Fruit fly (Drosophila melanogaster) whole organism, embryonic: ENCODE results near the gene Pdxk.

Source experiments
- B-H2 ChIP-seq: fragments of 200-800 bp; sonication (Bioruptor generic); optimal IDR thresholded peaks from 2 replicates; lab custom pipeline; 2018; ENCODE audit warnings: missing biosample characterization, mild to moderate bottlenecking, missing genetic modification characterization
- CG12236 ChIP-seq: fragments of 200-800 bp; sonication (Bioruptor generic); optimal IDR thresholded peaks from 2 replicates; lab custom pipeline; 2016; ENCODE audit warnings: missing biosample characterization, missing genetic modification characterization
- CG1233 ChIP-seq: fragments of 200-800 bp; sonication (Bioruptor generic); optimal IDR thresholded peaks from 4 replicates; lab custom pipeline; 2018; ENCODE audit warnings: missing biosample characterization, mild to moderate bottlenecking, missing genetic modification characterization
- CG13424 ChIP-seq: fragments of 200-800 bp; sonication (Bioruptor generic); optimal IDR thresholded peaks from 2 replicates; lab custom pipeline; 2019; ENCODE audit warnings: missing biosample characterization, mild to moderate bottlenecking, missing genetic modification characterization, moderate library complexity
- CG13624 ChIP-seq: fragments of 200-800 bp; sonication (Bioruptor generic); optimal IDR thresholded peaks from 2 replicates; lab custom pipeline; 2016; ENCODE audit warnings: missing biosample characterization, missing genetic modification characterization
- CG15479 ChIP-seq: fragments of 200-800 bp; sonication (Bioruptor generic); optimal IDR thresholded peaks from 3 replicates; lab custom pipeline; 2019; ENCODE audit warnings: missing biosample characterization, mild to moderate bottlenecking, missing genetic modification characterization, moderate library complexity
- CG17186 ChIP-seq: fragments of 200-800 bp; sonication (Bioruptor generic); optimal IDR thresholded peaks from 3 replicates; lab custom pipeline; 2017; ENCODE audit warnings: missing biosample characterization, missing genetic modification reagents, missing genetic modification characterization
- CG17612 ChIP-seq: fragments of 200-800 bp; sonication (Bioruptor generic); IDR thresholded peaks from 2 replicates; pipeline ENCODE4 v1.3.6; 2022; ENCODE audit warnings: missing biosample characterization, missing genetic modification characterization
- CG2116 ChIP-seq: fragments of 200-800 bp; sonication (Bioruptor generic); optimal IDR thresholded peaks from 3 replicates; lab custom pipeline; 2018; ENCODE audit warnings: missing biosample characterization, mild to moderate bottlenecking, missing genetic modification characterization
- CG2202 ChIP-seq: fragments of 200-800 bp; sonication (Bioruptor generic); optimal IDR thresholded peaks from 2 replicates; lab custom pipeline; 2018; ENCODE audit warnings: missing biosample characterization, mild to moderate bottlenecking, missing genetic modification characterization
- CG2889 ChIP-seq: fragments of 200-800 bp; sonication (Bioruptor generic); IDR thresholded peaks from 3 replicates; pipeline ENCODE4 v1.3.6; 2022; ENCODE audit warnings: missing biosample characterization, missing genetic modification characterization
- CG30020 ChIP-seq: fragments of 200-800 bp; optimal IDR thresholded peaks from 2 replicates; lab custom pipeline; 2019; ENCODE audit warnings: missing biosample characterization, mild to moderate bottlenecking, missing genetic modification characterization, moderate library complexity
- CG3163 ChIP-seq: fragments of 200-800 bp; sonication (Bioruptor generic); optimal IDR thresholded peaks from 3 replicates; lab custom pipeline; 2016; ENCODE audit warnings: missing biosample characterization, missing genetic modification characterization
- CG3407 ChIP-seq: fragments of 200-800 bp; sonication (Bioruptor generic); optimal IDR thresholded peaks from 2 replicates; lab custom pipeline; 2018; ENCODE audit warnings: missing biosample characterization, mild to moderate bottlenecking, missing genetic modification characterization
- CG4328 ChIP-seq: fragments of 200-800 bp; sonication (Bioruptor generic); optimal IDR thresholded peaks from 3 replicates; lab custom pipeline; 2017; ENCODE audit warnings: missing biosample characterization, missing genetic modification reagents, missing genetic modification characterization
- CG43689 ChIP-seq: fragments of 200-800 bp; sonication (Bioruptor generic); IDR thresholded peaks from 2 replicates; pipeline ENCODE4 v1.3.6; 2022; ENCODE audit warnings: missing biosample characterization, missing genetic modification characterization
- CG4707 ChIP-seq: fragments of 200-800 bp; sonication (Bioruptor generic); optimal IDR thresholded peaks from 2 replicates; lab custom pipeline; 2018; ENCODE audit warnings: missing biosample characterization, mild to moderate bottlenecking, missing genetic modification characterization, moderate library complexity
- CG5245 ChIP-seq: fragments of 200-800 bp; sonication (Bioruptor generic); optimal IDR thresholded peaks from 3 replicates; lab custom pipeline; 2016; ENCODE audit warnings: missing biosample characterization, missing genetic modification characterization
- CG9215 ChIP-seq: fragments of 200-800 bp; sonication (Bioruptor generic); IDR thresholded peaks from 2 replicates; pipeline ENCODE4 v1.3.6; 2022; ENCODE audit warnings: missing biosample characterization, missing genetic modification characterization
- CTCF ChIP-seq: fragments of 200-800 bp; sonication (Bioruptor generic); optimal IDR thresholded peaks from 2 replicates; lab custom pipeline; 2017; ENCODE audit warnings: missing biosample characterization, mild to moderate bottlenecking, missing genetic modification characterization, moderate library complexity
- ERR ChIP-seq: fragments of 200-800 bp; sonication (Bioruptor generic); optimal IDR thresholded peaks from 2 replicates; lab custom pipeline; 2016; ENCODE audit warnings: missing biosample characterization, missing genetic modification characterization
- Hr3 ChIP-seq: fragments of 200-800 bp; sonication (Bioruptor generic); optimal IDR thresholded peaks from 3 replicates; lab custom pipeline; 2016; ENCODE audit warnings: missing biosample characterization, missing genetic modification characterization
- Mad ChIP-seq: fragments of 200-800 bp; sonication (Bioruptor generic); optimal IDR thresholded peaks from 2 replicates; lab custom pipeline; 2016; ENCODE audit warnings: missing biosample characterization, missing genetic modification characterization
- Mrtf ChIP-seq: fragments of 200-800 bp; sonication (Bioruptor generic); IDR thresholded peaks from 3 replicates; pipeline ENCODE4 v1.3.6; 2022; ENCODE audit warnings: missing biosample characterization, missing genetic modification characterization
- Optix ChIP-seq: fragments of 200-800 bp; sonication (Bioruptor generic); IDR thresholded peaks from 3 replicates; pipeline ENCODE4 v1.3.6; 2022; ENCODE audit warnings: missing biosample characterization, missing genetic modification characterization
- Rx ChIP-seq: fragments of 200-800 bp; sonication (Bioruptor generic); IDR thresholded peaks from 2 replicates; pipeline ENCODE4 v1.3.6; 2022; ENCODE audit warnings: missing biosample characterization, missing genetic modification characterization
- Sox100B ChIP-seq: fragments of 200-800 bp; sonication (Bioruptor generic); optimal IDR thresholded peaks from 3 replicates; lab custom pipeline; 2018; ENCODE audit warnings: missing biosample characterization, mild to moderate bottlenecking, missing genetic modification characterization
- Usf ChIP-seq: fragments of 200-800 bp; sonication (Bioruptor generic); optimal IDR thresholded peaks from 2 replicates; lab custom pipeline; 2017; ENCODE audit warnings: missing genotype, missing biosample characterization, missing genetic modification characterization
- Vsx1 ChIP-seq: fragments of 200-800 bp; sonication (Bioruptor generic); optimal IDR thresholded peaks from 2 replicates; lab custom pipeline; 2017; ENCODE audit warnings: missing biosample characterization, mild to moderate bottlenecking, missing genetic modification characterization, missing genetic modification reagents
- al ChIP-seq: fragments of 200-800 bp; sonication (Bioruptor generic); IDR thresholded peaks from 2 replicates; pipeline ENCODE4 v1.3.6; 2022; ENCODE audit warnings: missing biosample characterization, missing genetic modification characterization
- bcd ChIP-seq: fragments of 200-800 bp; sonication (Bioruptor generic); optimal IDR thresholded peaks from 2 replicates; lab custom pipeline; 2017; ENCODE audit warnings: missing biosample characterization, mild to moderate bottlenecking, missing genetic modification characterization
- btn ChIP-seq: fragments of 200-800 bp; sonication (Bioruptor generic); optimal IDR thresholded peaks from 2 replicates; lab custom pipeline; 2016; ENCODE audit warnings: missing biosample characterization, missing genetic modification characterization
- cg ChIP-seq: fragments of 200-800 bp; sonication (Bioruptor generic); optimal IDR thresholded peaks from 3 replicates; lab custom pipeline; 2019; ENCODE audit warnings: missing biosample characterization, mild to moderate bottlenecking, missing genetic modification characterization, moderate library complexity
- crol ChIP-seq: fragments of 200-800 bp; sonication (Bioruptor generic); IDR thresholded peaks from 2 replicates; pipeline ENCODE4 v1.3.6; 2022; ENCODE audit warnings: missing biosample characterization, missing genetic modification characterization
- da ChIP-seq: fragments of 200-800 bp; sonication (Bioruptor generic); optimal IDR thresholded peaks from 2 replicates; lab custom pipeline; 2016; ENCODE audit warnings: missing biosample characterization, missing genetic modification characterization
- dan ChIP-seq: fragments of 200-800 bp; sonication (Bioruptor generic); IDR thresholded peaks from 2 replicates; pipeline ENCODE4 v1.3.6; 2022; ENCODE audit warnings: missing biosample characterization, missing genetic modification characterization
- dmrt99B ChIP-seq: fragments of 200-800 bp; sonication (Bioruptor generic); optimal IDR thresholded peaks from 2 replicates; lab custom pipeline; 2018; ENCODE audit warnings: missing biosample characterization, mild to moderate bottlenecking, missing genetic modification characterization, moderate library complexity
- exex ChIP-seq: fragments of 200-800 bp; sonication (Bioruptor generic); optimal IDR thresholded peaks from 4 replicates; lab custom pipeline; 2018; ENCODE audit warnings: missing biosample characterization, mild to moderate bottlenecking, missing genetic modification characterization, moderate library complexity
- eyg ChIP-seq: fragments of 200-800 bp; sonication (Bioruptor generic); optimal IDR thresholded peaks from 3 replicates; lab custom pipeline; 2016; ENCODE audit warnings: missing biosample characterization, missing genetic modification characterization
- lab ChIP-seq: fragments of 200-800 bp; sonication (Bioruptor generic); optimal IDR thresholded peaks from 3 replicates; lab custom pipeline; 2017; ENCODE audit warnings: missing biosample characterization, missing genetic modification characterization, mild to moderate bottlenecking, moderate library complexity, missing genetic modification reagents
- p53 ChIP-seq: fragments of 200-800 bp; sonication (Bioruptor generic); optimal IDR thresholded peaks from 2 replicates; lab custom pipeline; 2016; ENCODE audit warnings: missing biosample characterization, missing genetic modification characterization
- peb ChIP-seq: fragments of 200-800 bp; sonication (Bioruptor generic); IDR thresholded peaks from 2 replicates; pipeline ENCODE4 v1.3.6; 2022; ENCODE audit warnings: missing biosample characterization, missing genetic modification characterization
- sob ChIP-seq: fragments of 200-800 bp; sonication (Bioruptor generic); IDR thresholded peaks from 2 replicates; pipeline ENCODE4 v1.3.6; 2022; ENCODE audit warnings: missing biosample characterization, missing genetic modification characterization
- sr ChIP-seq: fragments of 200-800 bp; sonication (Bioruptor generic); IDR thresholded peaks from 3 replicates; pipeline ENCODE4 v1.3.6; 2022; ENCODE audit warnings: missing biosample characterization, missing genetic modification characterization
- tap ChIP-seq: fragments of 200-800 bp; optimal IDR thresholded peaks from 3 replicates; lab custom pipeline; 2019; ENCODE audit warnings: missing biosample characterization, mild to moderate bottlenecking, missing genetic modification characterization, moderate library complexity
- tgo ChIP-seq: fragments of 200-800 bp; sonication (Bioruptor generic); IDR thresholded peaks from 3 replicates; pipeline ENCODE4 v1.3.6; 2022; ENCODE audit warnings: missing biosample characterization, missing genetic modification characterization
- tin ChIP-seq: fragments of 200-800 bp; sonication (Bioruptor generic); optimal IDR thresholded peaks from 3 replicates; lab custom pipeline; 2016; ENCODE audit warnings: missing biosample characterization, missing genetic modification characterization
- usp ChIP-seq: fragments of >200 bp; optimal IDR thresholded peaks from 2 replicates; lab custom pipeline; 2017; ENCODE audit warnings: missing biosample characterization, missing genetic modification characterization
- vnd ChIP-seq: fragments of 200-800 bp; sonication (Bioruptor generic); IDR thresholded peaks from 3 replicates; pipeline ENCODE4 v1.3.6; 2022; ENCODE audit warnings: missing biosample characterization, missing genetic modification characterization; ENCODE audit not compliant: partially characterized antibody
- wdn ChIP-seq: fragments of 200-800 bp; sonication (Bioruptor generic); IDR thresholded peaks from 2 replicates; pipeline ENCODE4 v1.3.6; 2022; ENCODE audit warnings: missing biosample characterization, missing genetic modification characterization
- zen ChIP-seq: fragments of 200-800 bp; sonication (Bioruptor generic); optimal IDR thresholded peaks from 3 replicates; lab custom pipeline; 2018; ENCODE audit warnings: missing biosample characterization, mild to moderate bottlenecking, missing genetic modification characterization, moderate library complexity

The Pdxk gene

dm6 chr3L:9373374-9374004 is 13.4 kb downstream of the Pdxk start (continued):
- TF ChIP-seq Sox100B (GFP tag; lab: Kevin White, UChicago) (peak; percentile 72), Hr3 (GFP tag; lab: Kevin White, UChicago) (peak; percentile 37), CTCF (GFP tag; lab: Kevin White, UChicago) (peak; percentile 2), Vsx1 (GFP tag; lab: Kevin White, UChicago) (peak; percentile 66), CG30020 (tag; lab: Kevin White, UChicago) (no peak), crol (GFP tag; lab: Robert Waterston, UW) (no peak), CG2202 (tag; lab: Kevin White, UChicago) (peak; percentile 1), CG12236 (GFP tag; lab: Kevin White, UChicago) (no peak), CG5245 (GFP tag; lab: Kevin White, UChicago) (peak; percentile 44), tap (tag; lab: Kevin White, UChicago) (peak; percentile 59), tin (GFP tag; lab: Kevin White, UChicago) (peak; percentile 43), tgo (GFP tag; lab: Robert Waterston, UW) (peak; percentile 67; the same call in 2 of the 3 replicates), CG1233 (GFP tag; lab: Kevin White, UChicago) (peak; percentile 42), zen (tag; lab: Kevin White, UChicago) (peak; percentile 2), Optix (GFP tag; lab: Robert Waterston, UW) (peak; percentile 56; the same call in 1 of the 3 replicates), usp (GFP tag; lab: Kevin White, UChicago) (no peak), CG9215 (peak; percentile 38), CG13624 (GFP tag; lab: Kevin White, UChicago) (no peak), peb (GFP tag; lab: Robert Waterston, UW) (peak; percentile 40), CG43689 (GFP tag; lab: Robert Waterston, UW) (no peak), wdn (GFP tag; lab: Robert Waterston, UW) (peak; percentile 55), Mrtf (peak; percentile 18; the same call in 1 of the 3 replicates), CG3163 (GFP tag; lab: Kevin White, UChicago) (no peak), CG15479 (peak; percentile 13), p53 (GFP tag; lab: Kevin White, UChicago) (no peak), Usf (GFP tag; lab: Kevin White, UChicago) (no peak), sr (peak; percentile 23; the same call in 1 of the 3 replicates), CG2889 (GFP tag; lab: Robert Waterston, UW) (no peak), da (GFP tag; lab: Kevin White, UChicago) (no peak), vnd (GFP tag; lab: Robert Waterston, UW) (no peak), ERR (no peak), bcd (peak; percentile 59), dan (GFP tag; lab: Robert Waterston, UW) (no peak), al (GFP tag; lab: Robert Waterston, UW) (no peak), CG2116 (GFP tag; lab: Kevin White, UChicago) (no peak), dmrt99B (tag; lab: Kevin White, UChicago) (peak; percentile 78), eyg (no peak), btn (GFP tag; lab: Kevin White, UChicago) (no peak), CG17612 (GFP tag; lab: Robert Waterston, UW) (0 out of 2 replicates have a peak, but pooled peaks have one; percentile 24), exex (tag; lab: Kevin White, UChicago) (no peak), Mad (peak; percentile 47), cg (GFP tag; lab: Kevin White, UChicago) (peak; percentile 74), Rx (GFP tag; lab: Robert Waterston, UW) (0 out of 2 replicates have a peak, but pooled peaks have one; percentile 7), CG13424 (tag; lab: Kevin White, UChicago) (peak; percentile 77), B-H2 (GFP tag; lab: Kevin White, UChicago) (peak; percentile 69), CG4328 (GFP tag; lab: Kevin White, UChicago) (peak; percentile 61), CG3407 (GFP tag; lab: Kevin White, UChicago) (peak; percentile 54), sob (GFP tag; lab: Robert Waterston, UW) (peak; percentile 85), lab (peak; percentile 88), CG17186 (GFP tag; lab: Kevin White, UChicago) (no peak), CG4707 (GFP tag; lab: Kevin White, UChicago) (no peak)
